Fruit fly (Drosophila melanogaster) whole organism, adult: ENCODE results near the gene CG14082.

ENCODE experiments used
- CG11617 ChIP-seq: fragments of 200-800 bp; sonication (Bioruptor generic); optimal IDR thresholded peaks from 2 replicates; lab custom pipeline; 2017; ENCODE audit warnings: mild to moderate bottlenecking, missing biosample characterization, missing genetic modification reagents, missing genetic modification characterization
- CG12768 ChIP-seq: fragments of 200-800 bp; sonication (Bioruptor generic); optimal IDR thresholded peaks from 2 replicates; lab custom pipeline; 2017; ENCODE audit warnings: missing biosample characterization, missing genetic modification characterization, mild to moderate bottlenecking, moderate library complexity, missing genetic modification reagents
- CG14711 ChIP-seq: fragments of 200-800 bp; sonication (Bioruptor generic); optimal IDR thresholded peaks from 2 replicates; lab custom pipeline; 2018; ENCODE audit warnings: missing biosample characterization, mild to moderate bottlenecking, missing genetic modification characterization, moderate library complexity
- CG1620 ChIP-seq: fragments of 200-800 bp; sonication (Bioruptor generic); optimal IDR thresholded peaks from 2 replicates; lab custom pipeline; 2016; ENCODE audit warnings: missing biosample characterization, missing genetic modification characterization
- CG33017 ChIP-seq: fragments of 200-800 bp; sonication (Bioruptor generic); optimal IDR thresholded peaks from 2 replicates; lab custom pipeline; 2018; ENCODE audit warnings: missing biosample characterization, mild to moderate bottlenecking, missing genetic modification characterization, moderate library complexity
- CG5204 ChIP-seq: fragments of 200-800 bp; sonication (Bioruptor generic); optimal IDR thresholded peaks from 2 replicates; lab custom pipeline; 2016; ENCODE audit warnings: missing biosample characterization, missing genetic modification characterization
- CG7045 ChIP-seq: fragments of 200-800 bp; sonication (Bioruptor generic); optimal IDR thresholded peaks from 2 replicates; lab custom pipeline; 2017; ENCODE audit warnings: missing biosample characterization, mild to moderate bottlenecking, missing genetic modification characterization
- CG7101 ChIP-seq: fragments of 200-800 bp; sonication (Bioruptor generic); optimal IDR thresholded peaks from 2 replicates; lab custom pipeline; 2018; ENCODE audit warnings: missing biosample characterization, mild to moderate bottlenecking, missing genetic modification characterization, moderate library complexity
- Clk ChIP-seq: fragments of 200-800 bp; sonication (Bioruptor generic); optimal IDR thresholded peaks from 2 replicates; lab custom pipeline; 2017; ENCODE audit warnings: missing biosample characterization, missing genetic modification characterization
- Hr96 ChIP-seq: fragments of 200-800 bp; sonication (Bioruptor generic); optimal IDR thresholded peaks from 2 replicates; lab custom pipeline; 2016; ENCODE audit warnings: missing biosample characterization, missing genetic modification characterization
- Mnt ChIP-seq: fragments of 200-800 bp; sonication (Bioruptor generic); optimal IDR thresholded peaks from 2 replicates; lab custom pipeline; 2016; ENCODE audit warnings: missing biosample characterization, mild to moderate bottlenecking, missing genetic modification characterization
- bab1 ChIP-seq: fragments of 200-800 bp; sonication (Bioruptor generic); optimal IDR thresholded peaks from 3 replicates; lab custom pipeline; 2019; ENCODE audit warnings: missing biosample characterization, mild to moderate bottlenecking, missing genetic modification characterization, moderate library complexity
- cic ChIP-seq: fragments of 200-800 bp; sonication (Bioruptor generic); optimal IDR thresholded peaks from 2 replicates; lab custom pipeline; 2017; ENCODE audit warnings: missing biosample characterization, mild to moderate bottlenecking, missing genetic modification characterization, moderate library complexity
- cnc ChIP-seq, 2 experiments: fragments of >200 bp; optimal IDR thresholded peaks; 2 replicates each; lab custom pipeline; 2017
- kay ChIP-seq: fragments of 200-800 bp; sonication (Bioruptor generic); peaks from one replicate; lab custom pipeline; 2016; ENCODE audit warnings: missing biosample characterization, missing genetic modification characterization, borderline replicate concordance
- ovo ChIP-seq: fragments of 200-800 bp; sonication (Bioruptor generic); optimal IDR thresholded peaks from 2 replicates; lab custom pipeline; 2016; ENCODE audit warnings: missing biosample characterization, missing genetic modification characterization
- pad ChIP-seq: fragments of 200-800 bp; sonication (Bioruptor generic); optimal IDR thresholded peaks from 3 replicates; lab custom pipeline; 2017; ENCODE audit warnings: missing biosample characterization, missing genetic modification characterization, mild to moderate bottlenecking, moderate library complexity, missing genetic modification reagents
- tj ChIP-seq: fragments of 200-800 bp; sonication (Bioruptor generic); optimal IDR thresholded peaks from 3 replicates; lab custom pipeline; 2017; ENCODE audit warnings: missing biosample characterization, mild to moderate bottlenecking, missing genetic modification characterization, moderate library complexity
- toe ChIP-seq: fragments of 200-800 bp; sonication (Bioruptor generic); optimal IDR thresholded peaks from 2 replicates; lab custom pipeline; 2016; ENCODE audit warnings: missing biosample characterization, missing genetic modification characterization

The CG14082 gene

dm6 chr3L:19164767-19165762 is 26.3 kb upstream of the CG14082 start:
- TF ChIP-seq ovo (no peak), kay (GFP tag; lab: Kevin White, UChicago) (peak; percentile 25)

- no peak for TF ChIP-seq toe
- no peak for TF ChIP-seq pad (GFP tag; lab: Kevin White, UChicago)
- no peak for TF ChIP-seq CG7045 (GFP tag; lab: Kevin White, UChicago)
- no peak for TF ChIP-seq CG12768 (GFP tag; lab: Kevin White, UChicago)
- TF ChIP-seq tj (GFP tag; lab: Kevin White, UChicago), result no peak
- TF ChIP-seq CG11617 (GFP tag; lab: Kevin White, UChicago), result no peak
- TF ChIP-seq CG33017 (tag; lab: Kevin White, UChicago), result no peak
- TF ChIP-seq Hr96 (GFP tag; lab: Kevin White, UChicago), result no peak
- TF ChIP-seq CG7101 (tag; lab: Kevin White, UChicago), result no peak
- no peak for TF ChIP-seq ovo
- TF ChIP-seq Mnt (GFP tag; lab: Kevin White, UChicago), result no peak
- no peak for TF ChIP-seq cnc (optimal IDR thresholded peaks at IDR 0.05; lab: Kevin White, UChicago)
- TF ChIP-seq CG1620, result no peak
- TF ChIP-seq cic, result no peak
- no peak for TF ChIP-seq Clk (GFP tag; lab: Kevin White, UChicago)
- TF ChIP-seq CG14711 (tag; lab: Kevin White, UChicago), result no peak
Measured at dm6 chr3L:19163791-19164190, 25.0 kb upstream of the CG14082 start.

dm6 chr3L:19162586-19163310 is 24.0 kb upstream of the CG14082 start:
- TF ChIP-seq CG7045 (GFP tag; lab: Kevin White, UChicago), result no peak
- no peak for TF ChIP-seq CG11617 (GFP tag; lab: Kevin White, UChicago)
- TF ChIP-seq bab1, result no peak
- TF ChIP-seq CG7101 (tag; lab: Kevin White, UChicago), result no peak
- TF ChIP-seq ovo, result no peak
- TF ChIP-seq toe, result no peak

dm6 chr3L:19161291-19161690 is 22.5 kb upstream of the CG14082 start:
- TF ChIP-seq CG7101 (tag; lab: Kevin White, UChicago), result no peak
- TF ChIP-seq ovo, result no peak
- no peak for TF ChIP-seq cnc (optimal IDR thresholded peaks at IDR 0.05; lab: Kevin White, UChicago)
- TF ChIP-seq CG5204, result no peak
- TF ChIP-seq Clk (GFP tag; lab: Kevin White, UChicago), result no peak
- TF ChIP-seq CG14711 (tag; lab: Kevin White, UChicago), result no peak
- TF ChIP-seq kay (GFP tag; lab: Kevin White, UChicago), result no peak
- TF ChIP-seq CG12768 (GFP tag; lab: Kevin White, UChicago), result no peak
- TF ChIP-seq tj (GFP tag; lab: Kevin White, UChicago), result no peak
- no peak for TF ChIP-seq pad (GFP tag; lab: Kevin White, UChicago)
- no peak for TF ChIP-seq CG11617 (GFP tag; lab: Kevin White, UChicago)
- no peak for TF ChIP-seq Hr96 (GFP tag; lab: Kevin White, UChicago)
- no peak for TF ChIP-seq toe
- TF ChIP-seq CG1620, result no peak

dm6 chr3L:19159894-19160293 is 21.1 kb upstream of the CG14082 start:
- TF ChIP-seq Clk (GFP tag; lab: Kevin White, UChicago), result no peak
- no peak for TF ChIP-seq cic
- no peak for TF ChIP-seq CG11617 (GFP tag; lab: Kevin White, UChicago)
- no peak for TF ChIP-seq pad (GFP tag; lab: Kevin White, UChicago)
- no peak for TF ChIP-seq Hr96 (GFP tag; lab: Kevin White, UChicago)
- TF ChIP-seq cnc (optimal IDR thresholded peaks at IDR 0.05; lab: Kevin White, UChicago), result no peak
- no peak for TF ChIP-seq Mnt (GFP tag; lab: Kevin White, UChicago)
- TF ChIP-seq CG7101 (tag; lab: Kevin White, UChicago), result no peak
- no peak for TF ChIP-seq ovo
- no peak for TF ChIP-seq CG5204
- no peak for TF ChIP-seq CG7045 (GFP tag; lab: Kevin White, UChicago)
- no peak for TF ChIP-seq CG12768 (GFP tag; lab: Kevin White, UChicago)
- TF ChIP-seq kay (GFP tag; lab: Kevin White, UChicago), result no peak
- no peak for TF ChIP-seq bab1

dm6 chr3L:19158343-19158742 is 19.6 kb upstream of the CG14082 start:
- TF ChIP-seq CG33017 (tag; lab: Kevin White, UChicago) (no peak), Hr96 (GFP tag; lab: Kevin White, UChicago) (no peak), CG7045 (GFP tag; lab: Kevin White, UChicago) (no peak), tj (GFP tag; lab: Kevin White, UChicago) (no peak), bab1 (no peak), cic (no peak), pad (GFP tag; lab: Kevin White, UChicago) (no peak), CG5204 (no peak), CG1620 (no peak), Clk (GFP tag; lab: Kevin White, UChicago) (no peak), CG11617 (GFP tag; lab: Kevin White, UChicago) (no peak), ovo (no peak), kay (GFP tag; lab: Kevin White, UChicago) (no peak), cnc (optimal IDR thresholded peaks at IDR 0.05; lab: Kevin White, UChicago) (no peak), Mnt (GFP tag; lab: Kevin White, UChicago) (no peak)
